Worm (Caenorhabditis elegans) whole organism, late embryonic: ENCODE data around the gene lin-48.

Source experiments
- ama-1 ChIP-seq: fragments of 150-350 bp; optimal IDR thresholded peaks from 2 replicates; lab custom pipeline; 2014
- ceh-22 ChIP-seq: sonication (generic microtip); optimal IDR thresholded peaks from 2 replicates; lab custom pipeline; 2017; ENCODE audit warnings: missing biosample characterization, missing genetic modification characterization
- ceh-30 ChIP-seq: fragments of 150-350 bp; optimal IDR thresholded peaks from 2 replicates; lab custom pipeline; 2014; ENCODE audit warnings: missing biosample characterization, missing genetic modification characterization
- dmd-4 ChIP-seq: sonication (generic microtip); optimal IDR thresholded peaks from 2 replicates; lab custom pipeline; 2016; ENCODE audit warnings: borderline replicate concordance, missing genetic modification characterization, missing compliant biosample characterization
- ets-4 ChIP-seq: sonication (generic microtip); optimal IDR thresholded peaks from 2 replicates; lab custom pipeline; 2016; ENCODE audit warnings: missing genetic modification characterization, missing compliant biosample characterization
- lim-6 ChIP-seq: sonication (generic microtip); optimal IDR thresholded peaks from 2 replicates; lab custom pipeline; 2016; ENCODE audit warnings: missing genetic modification characterization, missing compliant biosample characterization
- nhr-11 ChIP-seq: fragments of 150-350 bp; optimal IDR thresholded peaks from 2 replicates; lab custom pipeline; 2014; ENCODE audit warnings: missing biosample characterization, missing genetic modification characterization
- pha-4 ChIP-seq: fragments of 150-350 bp; optimal IDR thresholded peaks from 2 replicates; lab custom pipeline; 2018; ENCODE audit warnings: missing biosample characterization, missing genetic modification reagents, missing genetic modification characterization
- tbx-2 ChIP-seq: sonication (generic microtip); optimal IDR thresholded peaks from 2 replicates; lab custom pipeline; 2016; ENCODE audit warnings: missing genetic modification characterization, missing compliant biosample characterization

DNA sequence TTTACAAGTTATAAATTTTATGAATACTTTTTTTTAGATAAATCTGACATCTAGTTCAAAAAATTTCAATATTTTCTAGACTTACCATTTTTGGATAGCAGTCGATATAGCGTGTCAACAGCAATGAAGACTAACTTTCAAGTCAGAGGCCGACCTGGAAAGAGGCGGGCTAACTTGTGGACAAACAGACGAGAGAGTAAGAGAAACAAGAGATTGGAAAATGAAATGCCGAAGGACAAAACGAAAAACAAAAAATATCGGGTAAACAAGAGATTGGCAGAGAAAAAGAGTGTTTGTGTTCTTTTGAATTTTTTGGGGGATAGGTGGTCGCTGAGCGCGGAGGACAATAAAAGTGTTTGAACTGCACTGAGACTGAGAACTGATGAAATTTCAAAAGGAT lies 27.9 kb downstream of the lin-48 start, which contains the start of gene lec-4:
- TF ChIP-seq ceh-30 (tag; lab: Kevin White, UChicago), result no peak
- TF ChIP-seq lim-6, result no peak
- TF ChIP-seq ceh-22 (tag; lab: Kevin White, UChicago), result no peak
- no peak for TF ChIP-seq dmd-4 (tag; lab: Kevin White, UChicago)
- TF ChIP-seq ama-1 (lab: Kevin White, UChicago), result no peak
- no peak for TF ChIP-seq ets-4
- TF ChIP-seq pha-4, result no peak
- TF ChIP-seq nhr-11 (tag; lab: Kevin White, UChicago), result no peak
- TF ChIP-seq tbx-2 (tag; lab: Kevin White, UChicago), result no peak
